Fruit fly (Drosophila melanogaster) whole organism, embryonic: ENCODE measurements around the gene CG7766.

Source experiments
- Aef1 ChIP-seq: fragments of 200-800 bp; sonication (Bioruptor generic); IDR thresholded peaks from 3 replicates; pipeline ENCODE4 v1.3.6; 2022; ENCODE audit warnings: missing biosample characterization, missing genetic modification characterization
- BEAF-32 ChIP-seq: fragments of 200-800 bp; sonication (Bioruptor generic); optimal IDR thresholded peaks from 3 replicates; lab custom pipeline; 2017; ENCODE audit warnings: missing biosample characterization, missing genetic modification characterization, mild to moderate bottlenecking, moderate library complexity, missing genetic modification reagents
- C15 ChIP-seq: fragments of 200-800 bp; sonication (Bioruptor generic); IDR thresholded peaks from 3 replicates; pipeline ENCODE4 v1.3.6; 2022; ENCODE audit warnings: missing biosample characterization, missing genetic modification characterization
- CG11696 ChIP-seq: fragments of 200-800 bp; sonication (Bioruptor generic); IDR thresholded peaks from 2 replicates; pipeline ENCODE4 v1.3.6; 2022; ENCODE audit warnings: missing biosample characterization, missing genetic modification characterization
- CG12219 ChIP-seq: fragments of 200-800 bp; sonication (Bioruptor generic); optimal IDR thresholded peaks from 3 replicates; lab custom pipeline; 2018; ENCODE audit warnings: missing biosample characterization, mild to moderate bottlenecking, missing genetic modification characterization
- CG12744 ChIP-seq: fragments of 200-800 bp; sonication (Bioruptor generic); optimal IDR thresholded peaks from 2 replicates; lab custom pipeline; 2016; ENCODE audit warnings: missing biosample characterization, missing genetic modification characterization
- CG14441 ChIP-seq: fragments of 200-800 bp; sonication (Bioruptor generic); IDR thresholded peaks from 2 replicates; pipeline ENCODE4 v1.3.6; 2022; ENCODE audit warnings: missing biosample characterization, missing genetic modification characterization
- CG14965 ChIP-seq: fragments of 200-800 bp; sonication (Bioruptor generic); optimal IDR thresholded peaks from 2 replicates; lab custom pipeline; 2016; ENCODE audit warnings: missing biosample characterization, missing genetic modification characterization, borderline replicate concordance
- CG15479 ChIP-seq: fragments of 200-800 bp; sonication (Bioruptor generic); optimal IDR thresholded peaks from 3 replicates; lab custom pipeline; 2019; ENCODE audit warnings: missing biosample characterization, mild to moderate bottlenecking, missing genetic modification characterization, moderate library complexity
- CG17385 ChIP-seq: fragments of 200-800 bp; sonication (Bioruptor generic); optimal IDR thresholded peaks from 3 replicates; lab custom pipeline; 2018; ENCODE audit warnings: missing biosample characterization, mild to moderate bottlenecking, missing genetic modification characterization
- CG18262 ChIP-seq: fragments of 200-800 bp; optimal IDR thresholded peaks from 3 replicates; lab custom pipeline; 2019; ENCODE audit warnings: missing biosample characterization, mild to moderate bottlenecking, missing genetic modification characterization, moderate library complexity
- CG18619 ChIP-seq: fragments of 200-800 bp; sonication (Bioruptor generic); optimal IDR thresholded peaks from 3 replicates; lab custom pipeline; 2017; ENCODE audit warnings: missing biosample characterization, mild to moderate bottlenecking, missing genetic modification characterization
- CG2129 ChIP-seq: fragments of 200-800 bp; sonication (Bioruptor generic); IDR thresholded peaks from 2 replicates; pipeline ENCODE4 v1.3.6; 2022; ENCODE audit warnings: missing biosample characterization, missing genetic modification characterization; ENCODE audit not compliant: partially characterized antibody
- CG2712 ChIP-seq: fragments of 200-800 bp; optimal IDR thresholded peaks from 3 replicates; lab custom pipeline; 2019; ENCODE audit warnings: missing biosample characterization, mild to moderate bottlenecking, missing genetic modification characterization, moderate library complexity
- CG4820 ChIP-seq: fragments of 200-800 bp; sonication (Bioruptor generic); optimal IDR thresholded peaks from 3 replicates; lab custom pipeline; 2016; ENCODE audit warnings: missing biosample characterization, missing genetic modification characterization
- CG5180 ChIP-seq: fragments of 200-800 bp; sonication (Bioruptor generic); optimal IDR thresholded peaks from 3 replicates; lab custom pipeline; 2017; ENCODE audit warnings: missing biosample characterization, missing genetic modification characterization, mild to moderate bottlenecking, moderate library complexity, missing genetic modification reagents
- CG6272 ChIP-seq: fragments of 200-800 bp; sonication (Bioruptor generic); IDR thresholded peaks from 2 replicates; pipeline ENCODE4 v1.3.6; 2022; ENCODE audit warnings: missing biosample characterization, missing genetic modification characterization
- CG7556 ChIP-seq: fragments of 200-800 bp; sonication (Bioruptor generic); optimal IDR thresholded peaks from 2 replicates; lab custom pipeline; 2017; ENCODE audit warnings: missing biosample characterization, mild to moderate bottlenecking, missing genetic modification characterization
- CG9437 ChIP-seq: fragments of 200-800 bp; sonication (Bioruptor generic); optimal IDR thresholded peaks from 2 replicates; lab custom pipeline; 2018; ENCODE audit warnings: missing biosample characterization, mild to moderate bottlenecking, missing genetic modification characterization
- CG9609 ChIP-seq: fragments of 200-800 bp; sonication (Bioruptor generic); optimal IDR thresholded peaks from 3 replicates; lab custom pipeline; 2016; ENCODE audit warnings: missing biosample characterization, missing genetic modification characterization
- CHES-1-like ChIP-seq: fragments of 200-800 bp; sonication (Bioruptor generic); optimal IDR thresholded peaks from 2 replicates; lab custom pipeline; 2016; ENCODE audit warnings: missing biosample characterization, missing genetic modification characterization
- E2f1 ChIP-seq: fragments of 200-800 bp; sonication (Bioruptor generic); IDR thresholded peaks from 2 replicates; pipeline ENCODE4 v1.3.6; 2022; ENCODE audit warnings: missing biosample characterization, missing genetic modification characterization
- Ets65A ChIP-seq: fragments of 200-800 bp; sonication (Bioruptor generic); peaks from one replicate; lab custom pipeline; 2016; ENCODE audit warnings: missing biosample characterization, missing genetic modification characterization
- Fer1 ChIP-seq: fragments of 200-800 bp; sonication (Bioruptor generic); optimal IDR thresholded peaks from 2 replicates; lab custom pipeline; 2017; ENCODE audit warnings: missing biosample characterization, mild to moderate bottlenecking, missing genetic modification characterization
- HLH4C ChIP-seq: fragments of 200-800 bp; sonication (Bioruptor generic); IDR thresholded peaks from 3 replicates; pipeline ENCODE4 v1.3.6; 2022; ENCODE audit warnings: missing biosample characterization, missing genetic modification characterization; ENCODE audit not compliant: partially characterized antibody
- HLH54F ChIP-seq: fragments of 200-800 bp; sonication (Bioruptor generic); optimal IDR thresholded peaks from 3 replicates; lab custom pipeline; 2016; ENCODE audit warnings: missing biosample characterization, missing genetic modification characterization
- Hmr ChIP-seq: fragments of 200-800 bp; sonication (Bioruptor generic); optimal IDR thresholded peaks from 3 replicates; lab custom pipeline; 2017; ENCODE audit warnings: mild to moderate bottlenecking, missing biosample characterization, missing genetic modification reagents, missing genetic modification characterization
- MTF-1 ChIP-seq: fragments of 200-800 bp; sonication (Bioruptor generic); optimal IDR thresholded peaks from 2 replicates; lab custom pipeline; 2018; ENCODE audit warnings: missing biosample characterization, mild to moderate bottlenecking, missing genetic modification characterization, borderline replicate concordance
- Mes4 ChIP-seq: fragments of 200-800 bp; sonication (Bioruptor generic); optimal IDR thresholded peaks from 2 replicates; lab custom pipeline; 2016; ENCODE audit warnings: missing biosample characterization, missing genetic modification characterization
- Nf-YC ChIP-seq: fragments of 200-800 bp; optimal IDR thresholded peaks from 3 replicates; lab custom pipeline; 2019; ENCODE audit warnings: missing biosample characterization, mild to moderate bottlenecking, missing genetic modification characterization, moderate library complexity
- Taf1 ChIP-seq: fragments of 200-800 bp; sonication (Bioruptor generic); IDR thresholded peaks from 2 replicates; pipeline ENCODE4 v1.3.6; 2022; ENCODE audit warnings: missing biosample characterization, missing genetic modification characterization
- Trl ChIP-seq, 3 experiments: fragments of >200 bp in 2 of 3; fragments of 200-800 bp in 1 of 3; sonication (Bioruptor generic) in 1 of 3; optimal IDR thresholded peaks; 2 replicates in 1 of 3; 3 replicates in 2 of 3; lab custom pipeline; 2016 to 2017; ENCODE audit warnings: missing biosample characterization in 1 of 3, missing genetic modification characterization in 1 of 3
- aop ChIP-seq: fragments of 200-800 bp; sonication (Bioruptor generic); IDR thresholded peaks from 2 replicates; pipeline ENCODE4 v1.3.6; 2022; ENCODE audit warnings: missing biosample characterization, missing genetic modification characterization
- ase ChIP-seq: fragments of 200-800 bp; sonication (Bioruptor generic); IDR thresholded peaks from 3 replicates; pipeline ENCODE4 v1.3.6; 2022; ENCODE audit warnings: missing biosample characterization, missing genetic modification characterization
- ato ChIP-seq: fragments of 200-800 bp; sonication (Bioruptor generic); IDR thresholded peaks from 2 replicates; pipeline ENCODE4 v1.3.6; 2022; ENCODE audit warnings: missing biosample characterization, missing genetic modification characterization; ENCODE audit not compliant: partially characterized antibody
- cad ChIP-seq: fragments of >200 bp; optimal IDR thresholded peaks from 2 replicates; lab custom pipeline; 2017; ENCODE audit warnings: missing biosample characterization, missing genetic modification characterization
- caup ChIP-seq: fragments of 200-800 bp; sonication (Bioruptor generic); optimal IDR thresholded peaks from 3 replicates; lab custom pipeline; 2017; ENCODE audit warnings: missing biosample characterization, mild to moderate bottlenecking, missing genetic modification characterization, moderate library complexity; ENCODE audit not compliant: severe bottlenecking
- crc ChIP-seq: fragments of 200-800 bp; sonication (Bioruptor generic); optimal IDR thresholded peaks from 2 replicates; lab custom pipeline; 2016; ENCODE audit warnings: missing biosample characterization, missing genetic modification characterization
- da ChIP-seq: fragments of 200-800 bp; sonication (Bioruptor generic); optimal IDR thresholded peaks from 2 replicates; lab custom pipeline; 2016; ENCODE audit warnings: missing biosample characterization, missing genetic modification characterization
- esg ChIP-seq: fragments of 200-800 bp; sonication (Bioruptor generic); conservative IDR thresholded peaks from 2 replicates; pipeline ENCODE4 v1.3.6; 2022; ENCODE audit warnings: missing biosample characterization, missing genetic modification characterization
- h ChIP-seq: fragments of >200 bp; optimal IDR thresholded peaks from 2 replicates; lab custom pipeline; 2017
- jumu ChIP-seq: fragments of 200-800 bp; sonication (Bioruptor generic); optimal IDR thresholded peaks from 3 replicates; lab custom pipeline; 2016; ENCODE audit warnings: missing biosample characterization, missing genetic modification characterization
- luna ChIP-seq: fragments of 200-800 bp; sonication (Bioruptor generic); optimal IDR thresholded peaks from 2 replicates; lab custom pipeline; 2016; ENCODE audit warnings: missing biosample characterization, missing genetic modification characterization
- nau ChIP-seq: fragments of 200-800 bp; sonication (Bioruptor generic); optimal IDR thresholded peaks from 3 replicates; lab custom pipeline; 2017; ENCODE audit warnings: missing biosample characterization, mild to moderate bottlenecking, missing genetic modification characterization, missing genetic modification reagents
- run ChIP-seq: fragments of 200-800 bp; sonication (Bioruptor generic); optimal IDR thresholded peaks from 3 replicates; lab custom pipeline; 2018; ENCODE audit warnings: missing biosample characterization, mild to moderate bottlenecking, missing genetic modification characterization
- slbo ChIP-seq: fragments of 200-800 bp; sonication (Bioruptor generic); IDR thresholded peaks from 2 replicates; pipeline ENCODE4 v1.3.6; 2022; ENCODE audit warnings: missing biosample characterization, missing genetic modification characterization
- trem ChIP-seq: fragments of 200-800 bp; optimal IDR thresholded peaks from 3 replicates; lab custom pipeline; 2019; ENCODE audit warnings: missing biosample characterization, mild to moderate bottlenecking, missing genetic modification characterization, moderate library complexity
- trh ChIP-seq: fragments of 200-800 bp; sonication (Bioruptor generic); optimal IDR thresholded peaks from 2 replicates; lab custom pipeline; 2016; ENCODE audit warnings: missing biosample characterization, missing genetic modification characterization
- twi ChIP-seq: fragments of 200-800 bp; optimal IDR thresholded peaks from 2 replicates; lab custom pipeline; 2019; ENCODE audit warnings: missing biosample characterization, mild to moderate bottlenecking, missing genetic modification characterization, moderate library complexity
- vfl ChIP-seq: fragments of 200-800 bp; sonication (Bioruptor generic); optimal IDR thresholded peaks from 2 replicates; lab custom pipeline; 2016; ENCODE audit warnings: missing biosample characterization, missing genetic modification characterization
- zen ChIP-seq: fragments of 200-800 bp; sonication (Bioruptor generic); optimal IDR thresholded peaks from 3 replicates; lab custom pipeline; 2018; ENCODE audit warnings: missing biosample characterization, mild to moderate bottlenecking, missing genetic modification characterization, moderate library complexity

Gene CG7766

dm6 chrX:9141219-9141618 is 37.7 kb upstream of the CG7766 start (continued):
- TF ChIP-seq BEAF-32 (GFP tag; lab: Kevin White, UChicago) (no peak), crc (peak; percentile 10), nau (GFP tag; lab: Kevin White, UChicago) (no peak), da (GFP tag; lab: Kevin White, UChicago) (peak; percentile 58), CG17385 (GFP tag; lab: Kevin White, UChicago) (no peak), CG12219 (GFP tag; lab: Kevin White, UChicago) (peak; percentile 78), run (peak; percentile 22), CG5180 (GFP tag; lab: Kevin White, UChicago) (peak; percentile 71), CG14965 (GFP tag; lab: Kevin White, UChicago) (no peak), Fer1 (peak; percentile 73), CG2712 (tag; lab: Kevin White, UChicago) (peak; percentile 82), CG7556 (GFP tag; lab: Kevin White, UChicago) (peak; percentile 61), HLH54F (peak; percentile 51), CHES-1-like (GFP tag; lab: Kevin White, UChicago) (peak; percentile 59), ase (GFP tag; lab: Robert Waterston, UW) (peak; percentile 82), CG11696 (GFP tag; lab: Robert Waterston, UW) (peak; percentile 38; the same call in 1 of the 2 replicates), cad (GFP tag; lab: Kevin White, UChicago) (no peak), C15 (GFP tag; lab: Robert Waterston, UW) (0 out of 3 replicates have a peak, but pooled peaks have one; percentile 44), caup (no peak), CG14441 (peak; percentile 86), Aef1 (GFP tag; lab: Robert Waterston, UW) (peak; percentile 75), CG9437 (GFP tag; lab: Kevin White, UChicago) (peak; percentile 19), CG6272 (GFP tag; lab: Robert Waterston, UW) (peak; percentile 83), CG9609 (GFP tag; lab: Kevin White, UChicago) (peak; percentile 63), CG15479 (GFP tag; lab: Kevin White, UChicago) (peak; percentile 25), Hmr (GFP tag; lab: Kevin White, UChicago) (no peak), trem (tag; lab: Kevin White, UChicago) (peak; percentile 31), vfl (peak; percentile 46), trh (GFP tag; lab: Kevin White, UChicago) (no peak), h (lab: Kevin White, UChicago) (no peak), MTF-1 (GFP tag; lab: Kevin White, UChicago) (peak; percentile 3), slbo (GFP tag; lab: Robert Waterston, UW) (peak; percentile 82), Mes4 (GFP tag; lab: Kevin White, UChicago) (peak; percentile 25), zen (peak; percentile 59), twi (peak; percentile 24), CG2129 (no peak), aop (GFP tag; lab: Robert Waterston, UW) (0 out of 2 replicates have a peak, but pooled peaks have one; percentile 65), HLH4C (GFP tag; lab: Robert Waterston, UW) (no peak), CG4820 (peak; percentile 70), esg (peak; percentile 74), CG18619 (GFP tag; lab: Kevin White, UChicago) (peak; percentile 58), CG18262 (tag; lab: Kevin White, UChicago) (peak; percentile 75), Trl (optimal IDR thresholded peaks at IDR 0.05; lab: Kevin White, UChicago) (no peak), Trl (GFP tag; optimal IDR thresholded peaks at IDR 0.05; lab: Kevin White, UChicago) (peak; percentile 74), E2f1 (peak; percentile 80), Ets65A (GFP tag; lab: Kevin White, UChicago) (peak; percentile 92), CG12744 (no peak), Taf1 (GFP tag; lab: Robert Waterston, UW) (peak; percentile 49; the same call in 1 of the 2 replicates), Nf-YC (peak; percentile 47), luna (no peak), jumu (peak; percentile 65), ato (no peak)
